Worm (Caenorhabditis elegans) whole organism, L2 larva: ENCODE results near the gene F55C12.4.

Source experiments
- dmd-4 ChIP-seq: sonication (generic microtip); optimal IDR thresholded peaks from 2 replicates; lab custom pipeline; 2017; ENCODE audit warnings: missing biosample characterization, missing genetic modification characterization
- egl-27 ChIP-seq: sonication (generic microtip); optimal IDR thresholded peaks from 3 replicates; lab custom pipeline; 2017; ENCODE audit warnings: missing biosample characterization, missing genetic modification reagents, missing genetic modification characterization
- fos-1 ChIP-seq: fragments of 150-350 bp; optimal IDR thresholded peaks from 2 replicates; lab custom pipeline; 2014; ENCODE audit warnings: missing biosample characterization, missing genetic modification characterization
- nhr-6 ChIP-seq: fragments of 150-350 bp; optimal IDR thresholded peaks from 2 replicates; lab custom pipeline; 2014; ENCODE audit warnings: missing biosample characterization, missing genetic modification characterization

DNA sequence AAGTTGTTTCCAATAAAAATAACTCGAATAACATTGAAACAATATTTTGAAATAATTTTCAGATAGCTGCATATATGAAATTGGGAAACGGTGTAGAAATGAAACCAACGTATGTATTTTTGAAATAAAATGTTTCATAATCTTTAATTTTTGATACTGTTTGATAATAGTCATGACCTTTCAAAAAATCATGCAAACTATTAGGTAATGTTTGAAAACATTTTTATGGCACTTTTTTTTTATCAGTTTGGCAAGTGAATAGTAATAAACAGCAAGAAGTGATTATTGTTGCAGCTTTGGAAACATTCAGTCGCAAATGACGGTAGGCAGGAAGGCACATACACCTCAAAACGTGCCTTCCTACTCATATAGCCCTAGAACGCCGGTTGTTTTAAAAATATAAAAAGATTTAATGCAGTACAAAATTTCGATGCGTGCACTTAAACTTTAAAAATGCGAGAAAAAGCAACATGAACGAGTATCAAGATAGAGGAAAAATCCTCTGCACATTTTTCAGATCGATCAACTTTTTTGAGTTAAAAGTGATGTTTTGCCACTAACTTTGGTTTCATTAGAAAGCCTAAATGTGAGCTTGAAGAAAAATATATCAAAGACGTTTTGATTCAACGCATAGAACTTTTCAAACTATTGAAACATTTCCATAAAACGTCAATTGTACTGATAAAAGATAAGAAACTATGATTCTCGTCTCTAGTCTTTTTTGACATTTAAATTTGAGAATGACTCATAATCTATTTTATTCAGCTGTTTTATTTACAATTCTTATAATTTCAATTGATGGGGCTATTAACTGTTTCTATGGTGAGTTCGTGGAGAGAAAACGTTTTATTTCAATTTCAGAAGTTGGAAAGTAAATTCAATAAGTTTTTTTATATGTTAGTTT lies 7.4 kb upstream of the F55C12.4 start, which contains the start of gene F55C12.19:
- TF ChIP-seq egl-27 (tag; lab: Kevin White, UChicago), result no peak
- no peak for TF ChIP-seq nhr-6
- TF ChIP-seq fos-1 (tag; lab: Kevin White, UChicago), result peak; percentile 89
- TF ChIP-seq dmd-4, result no peak
